Worm (Caenorhabditis elegans): ENCODE results near the gene T24C4.10.

DNA sequence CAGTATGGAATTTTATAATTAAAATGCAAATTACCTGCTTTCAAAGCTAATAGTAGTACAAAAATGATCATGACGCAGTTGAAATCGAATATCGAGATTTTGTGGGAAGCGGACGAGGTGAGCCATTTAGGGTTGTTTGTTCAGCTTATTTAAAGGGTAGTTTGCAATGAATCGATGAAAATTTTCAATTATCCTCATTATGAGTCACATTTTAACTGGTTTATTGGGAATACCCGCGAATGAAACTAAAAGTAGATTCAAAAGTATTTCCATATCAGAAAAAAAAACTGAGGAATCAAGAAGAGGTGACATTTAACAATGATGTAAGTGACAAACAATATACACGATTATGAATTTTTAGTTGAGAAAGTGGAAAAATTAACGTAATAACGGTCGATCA, 28.3 kb upstream of the T24C4.10 start, which contains the start of gene F23H11.7:
- TF ChIP-seq alr-1 (tag; optimal IDR thresholded peaks at IDR 0.05) (no peak), nhr-237 (tag; optimal IDR thresholded peaks at IDR 0.05) (no peak), lsy-2 (tag; optimal IDR thresholded peaks at IDR 0.05) (no peak), lin-13 (GFP tag; optimal IDR thresholded peaks at IDR 0.05) (no peak), nhr-11 (tag; optimal IDR thresholded peaks at IDR 0.05) (no peak)

Data from whole organism, L2 larva.